Worm (Caenorhabditis elegans) whole organism, mixed stage, embryonic: ENCODE data around the gene M04C3.1.

ENCODE experiments used
- M03D4.4 ChIP-seq: sonication (generic microtip); optimal IDR thresholded peaks from 2 replicates; lab custom pipeline; 2017; ENCODE audit warnings: mild to moderate bottlenecking, missing genetic modification characterization, missing compliant biosample characterization
- bed-3 ChIP-seq: fragments of 200-800 bp; sonication (Bioruptor generic); optimal IDR thresholded peaks from 3 replicates; lab custom pipeline; 2018; ENCODE audit warnings: mild to moderate bottlenecking, missing genetic modification characterization, moderate library complexity, missing compliant biosample characterization
- blmp-1 ChIP-seq: fragments of 150-350 bp; optimal IDR thresholded peaks from 2 replicates; lab custom pipeline; 2014; ENCODE audit warnings: missing biosample characterization, missing genetic modification characterization
- ceh-39 ChIP-seq: fragments of 150-350 bp; optimal IDR thresholded peaks from 2 replicates; lab custom pipeline; 2014; ENCODE audit warnings: missing biosample characterization, missing genetic modification characterization
- ceh-43 ChIP-seq: fragments of 200-800 bp; sonication (Bioruptor generic); optimal IDR thresholded peaks from 2 replicates; lab custom pipeline; 2018; ENCODE audit warnings: mild to moderate bottlenecking, missing genetic modification characterization, moderate library complexity, missing compliant biosample characterization
- ceh-83 ChIP-seq: fragments of 200-800 bp; sonication (Bioruptor generic); optimal IDR thresholded peaks from 2 replicates; lab custom pipeline; 2018; ENCODE audit warnings: mild to moderate bottlenecking, missing genetic modification characterization, missing compliant biosample characterization
- ces-1 ChIP-seq: fragments of 150-350 bp; optimal IDR thresholded peaks from 2 replicates; lab custom pipeline; 2014; ENCODE audit warnings: missing biosample characterization, missing genetic modification reagents, missing genetic modification characterization
- cnd-1 ChIP-seq: fragments of 200-800 bp; sonication (Bioruptor generic); optimal IDR thresholded peaks from 2 replicates; lab custom pipeline; 2018; ENCODE audit warnings: mild to moderate bottlenecking, missing genetic modification characterization, missing compliant biosample characterization
- drap-1 ChIP-seq: fragments of 200-800 bp; sonication (Bioruptor generic); optimal IDR thresholded peaks from 3 replicates; lab custom pipeline; 2018; ENCODE audit warnings: mild to moderate bottlenecking, missing genetic modification characterization, missing compliant biosample characterization
- elt-1 ChIP-seq: sonication (generic microtip); optimal IDR thresholded peaks from 2 replicates; lab custom pipeline; 2017; ENCODE audit warnings: missing genetic modification characterization, mild to moderate bottlenecking, missing compliant biosample characterization, antibody characterized with exemption, moderate library complexity, borderline replicate concordance; ENCODE audit not compliant: insufficient read depth
- elt-3 ChIP-seq: fragments of 150-350 bp; optimal IDR thresholded peaks from 2 replicates; lab custom pipeline; 2014; ENCODE audit warnings: missing biosample characterization, missing genetic modification characterization
- flh-1 ChIP-seq: fragments of 200-800 bp; sonication (Bioruptor generic); optimal IDR thresholded peaks from 2 replicates; lab custom pipeline; 2018; ENCODE audit warnings: mild to moderate bottlenecking, missing genetic modification characterization, moderate library complexity, missing compliant biosample characterization
- hlh-1 ChIP-seq: fragments of 150-350 bp; optimal IDR thresholded peaks from 2 replicates; lab custom pipeline; 2014; ENCODE audit warnings: missing biosample characterization, missing genetic modification reagents, missing genetic modification characterization
- lin-13 ChIP-seq: fragments of 150-350 bp; optimal IDR thresholded peaks from 2 replicates; lab custom pipeline; 2014; ENCODE audit warnings: missing biosample characterization, missing genetic modification characterization
- lin-32 ChIP-seq: fragments of 200-800 bp; sonication (Bioruptor generic); optimal IDR thresholded peaks from 2 replicates; lab custom pipeline; 2018; ENCODE audit warnings: mild to moderate bottlenecking, missing genetic modification characterization, missing compliant biosample characterization
- lsy-2 ChIP-seq: fragments of 150-350 bp; optimal IDR thresholded peaks from 2 replicates; lab custom pipeline; 2014; ENCODE audit warnings: missing biosample characterization, missing genetic modification characterization
- mab-5 ChIP-seq: fragments of 150-350 bp; optimal IDR thresholded peaks from 2 replicates; lab custom pipeline; 2014; ENCODE audit warnings: missing biosample characterization, missing genetic modification characterization
- mep-1 ChIP-seq: fragments of 150-350 bp; optimal IDR thresholded peaks from 2 replicates; lab custom pipeline; 2017; ENCODE audit warnings: missing biosample characterization, missing genetic modification reagents, missing genetic modification characterization, inconsistent platforms
- mls-2 ChIP-seq: sonication (generic microtip); optimal IDR thresholded peaks from 2 replicates; lab custom pipeline; 2016; ENCODE audit warnings: mild to moderate bottlenecking, missing genetic modification characterization, moderate library complexity, missing compliant biosample characterization
- nhr-12 ChIP-seq: fragments of 150-350 bp; optimal IDR thresholded peaks from 2 replicates; lab custom pipeline; 2014; ENCODE audit warnings: missing biosample characterization, missing genetic modification characterization
- nhr-76 ChIP-seq: sonication (generic microtip); optimal IDR thresholded peaks from 2 replicates; lab custom pipeline; 2017; ENCODE audit warnings: missing biosample characterization, missing genetic modification characterization
- pha-4 ChIP-seq: fragments of 150-350 bp; optimal IDR thresholded peaks from 2 replicates; lab custom pipeline; 2018; ENCODE audit warnings: missing biosample characterization, missing genetic modification reagents, missing genetic modification characterization
- sem-2 ChIP-seq: fragments of 200-800 bp; sonication (Bioruptor generic); optimal IDR thresholded peaks from 2 replicates; lab custom pipeline; 2018; ENCODE audit warnings: mild to moderate bottlenecking, missing genetic modification characterization, missing compliant biosample characterization
- snpc-4 ChIP-seq: fragments of 150-350 bp; optimal IDR thresholded peaks from 2 replicates; lab custom pipeline; 2014; ENCODE audit warnings: missing biosample characterization, missing genetic modification characterization
- sptf-1 ChIP-seq: sonication (generic microtip); optimal IDR thresholded peaks from 2 replicates; lab custom pipeline; 2017; ENCODE audit warnings: mild to moderate bottlenecking, missing genetic modification characterization, moderate library complexity, missing compliant biosample characterization
- tbx-8 ChIP-seq: fragments of 200-800 bp; sonication (Bioruptor generic); optimal IDR thresholded peaks from 2 replicates; lab custom pipeline; 2018; ENCODE audit warnings: mild to moderate bottlenecking, missing genetic modification characterization, moderate library complexity, missing compliant biosample characterization
- unc-120 ChIP-seq: sonication (generic microtip); optimal IDR thresholded peaks from 2 replicates; lab custom pipeline; 2017; ENCODE audit warnings: missing genetic modification characterization, missing compliant biosample characterization; ENCODE audit not compliant: poor library complexity, severe bottlenecking
- unc-39 ChIP-seq: fragments of 150-350 bp; optimal IDR thresholded peaks from 2 replicates; lab custom pipeline; 2014; ENCODE audit warnings: missing biosample characterization, missing genetic modification characterization
- unc-62 ChIP-seq: fragments of 150-350 bp; optimal IDR thresholded peaks from 2 replicates; lab custom pipeline; 2014; ENCODE audit warnings: missing biosample characterization, missing genetic modification reagents, missing genetic modification characterization
- zip-8 ChIP-seq: fragments of 150-350 bp; optimal IDR thresholded peaks from 2 replicates; lab custom pipeline; 2014; ENCODE audit warnings: missing biosample characterization, missing genetic modification characterization
- ztf-11 ChIP-seq: fragments of 150-350 bp; optimal IDR thresholded peaks from 2 replicates; lab custom pipeline; 2014; ENCODE audit warnings: missing biosample characterization, missing genetic modification characterization

Gene M04C3.1

DNA sequence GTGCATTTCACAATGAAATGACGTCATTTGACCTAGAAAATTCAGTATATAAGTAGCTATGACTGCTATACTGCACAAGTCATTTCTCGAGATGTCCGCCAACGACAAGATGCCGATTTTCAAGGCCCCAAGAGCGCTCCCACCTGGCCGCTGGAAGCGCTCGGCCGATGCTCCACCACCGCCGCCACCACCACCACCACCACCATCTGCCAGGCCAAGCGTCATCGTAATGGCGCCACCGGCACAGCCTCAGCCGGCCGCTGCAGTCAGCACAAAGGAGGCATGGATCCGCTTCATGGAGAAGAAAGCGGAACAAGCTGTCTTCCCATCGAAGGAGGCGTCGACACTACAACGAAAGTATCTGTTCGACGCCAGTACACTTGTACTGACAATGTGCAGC, 39.9 kb upstream of the M04C3.1 start, which contains the start of gene Y43F8B.28:
Y43F8B.28 (plus strand) TSS at position 59 of the 400 bp plus-strand sequence.
- TF ChIP-seq ces-1 = no peak
- no peak for TF ChIP-seq sptf-1
- TF ChIP-seq ceh-43 = no peak
- TF ChIP-seq sem-2 (GFP tag; lab: Kevin White, UChicago) = no peak
- TF ChIP-seq nhr-76 (tag; lab: Kevin White, UChicago) = no peak
- no peak for TF ChIP-seq hlh-1 (tag; lab: Kevin White, UChicago)
- TF ChIP-seq bed-3 (GFP tag; lab: Kevin White, UChicago) = no peak
- TF ChIP-seq ztf-11 (tag; lab: Kevin White, UChicago) = no peak
- no peak for TF ChIP-seq zip-8 (tag; lab: Kevin White, UChicago)
- TF ChIP-seq unc-120 (tag; lab: Kevin White, UChicago) = no peak
- no peak for TF ChIP-seq ceh-39
- TF ChIP-seq lsy-2 (tag; lab: Kevin White, UChicago) = no peak
- no peak for TF ChIP-seq mep-1 (tag; lab: Kevin White, UChicago)
- no peak for TF ChIP-seq pha-4 (tag; lab: Kevin White, UChicago)
- TF ChIP-seq tbx-8 (GFP tag; lab: Kevin White, UChicago) = no peak
- TF ChIP-seq lin-13 (tag; lab: Kevin White, UChicago) = no peak
- no peak for TF ChIP-seq unc-39
- no peak for TF ChIP-seq lin-32
- TF ChIP-seq, all 35 proteins: peak for 0

DNA sequence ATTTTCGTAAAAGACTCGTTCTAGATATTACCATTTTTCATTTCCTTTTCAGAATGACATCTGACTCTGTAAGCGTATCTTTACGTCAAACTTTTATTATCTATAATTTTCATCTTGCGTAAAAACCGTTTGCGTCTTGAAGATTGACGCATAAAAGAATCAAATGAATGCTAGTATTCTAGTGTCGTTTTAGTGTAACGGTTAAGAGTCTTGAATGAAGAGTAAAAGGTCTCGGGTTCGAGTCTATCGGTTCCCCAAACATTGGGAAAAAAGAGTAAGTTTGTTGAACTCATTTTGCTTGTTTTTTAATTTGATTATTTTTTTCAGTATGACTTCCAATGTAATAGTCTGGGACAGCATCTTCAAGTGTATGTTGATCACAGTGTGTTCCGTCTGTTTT, 39.1 kb upstream of the M04C3.1 start, which contains the start of gene Y43F8B.17:
Y43F8B.17 (plus strand) TSS at position 215 of the 400 bp plus-strand sequence.
- TF ChIP-seq lsy-2 (tag; lab: Kevin White, UChicago) (no peak), pha-4 (tag; lab: Kevin White, UChicago) (no peak), mls-2 (tag; lab: Kevin White, UChicago) (no peak), zip-8 (tag; lab: Kevin White, UChicago) (no peak), elt-3 (tag; lab: Kevin White, UChicago) (no peak), nhr-12 (tag; lab: Kevin White, UChicago) (no peak), blmp-1 (no peak), flh-1 (GFP tag; lab: Kevin White, UChicago) (no peak), sptf-1 (no peak), mab-5 (no peak), unc-120 (tag; lab: Kevin White, UChicago) (no peak)

DNA sequence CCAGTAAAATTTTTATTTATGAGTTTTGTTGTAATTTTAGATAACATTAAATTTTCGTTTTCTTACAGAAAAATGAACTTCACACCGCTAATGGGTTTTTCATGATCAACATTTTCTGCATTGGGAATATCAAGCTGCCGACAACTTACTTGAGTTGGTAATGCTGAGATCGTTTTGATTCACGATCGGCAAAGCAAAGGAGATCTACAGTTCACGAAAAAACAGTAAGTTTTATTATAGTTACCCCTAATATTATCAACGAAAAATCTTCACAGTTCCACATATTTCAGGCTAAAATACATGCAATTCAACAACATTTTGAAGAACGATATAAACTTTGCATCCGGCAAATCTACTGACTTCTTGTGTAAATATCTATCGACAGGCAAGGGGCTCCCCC, 37.1 kb upstream of the M04C3.1 start, which contains the start of gene Y43F8B.22:
Y43F8B.22 (plus strand) TSS at position 301 of the 400 bp plus-strand sequence.
- no peak for TF ChIP-seq unc-120 (tag; lab: Kevin White, UChicago)
- TF ChIP-seq unc-62 = no peak
- no peak for TF ChIP-seq snpc-4 (tag; lab: Kevin White, UChicago)
- no peak for TF ChIP-seq tbx-8 (GFP tag; lab: Kevin White, UChicago)
- no peak for TF ChIP-seq bed-3 (GFP tag; lab: Kevin White, UChicago)
- TF ChIP-seq lin-32 = no peak
- no peak for TF ChIP-seq M03D4.4 (tag; lab: Kevin White, UChicago)
- TF ChIP-seq ztf-11 (tag; lab: Kevin White, UChicago) = no peak
- TF ChIP-seq mep-1 (tag; lab: Kevin White, UChicago) = no peak
- no peak for TF ChIP-seq lin-13 (tag; lab: Kevin White, UChicago)
- no peak for TF ChIP-seq nhr-12 (tag; lab: Kevin White, UChicago)
- no peak for TF ChIP-seq lsy-2 (tag; lab: Kevin White, UChicago)
- no peak for TF ChIP-seq sem-2 (GFP tag; lab: Kevin White, UChicago)
- TF ChIP-seq, all 35 proteins: peak for 0

DNA sequence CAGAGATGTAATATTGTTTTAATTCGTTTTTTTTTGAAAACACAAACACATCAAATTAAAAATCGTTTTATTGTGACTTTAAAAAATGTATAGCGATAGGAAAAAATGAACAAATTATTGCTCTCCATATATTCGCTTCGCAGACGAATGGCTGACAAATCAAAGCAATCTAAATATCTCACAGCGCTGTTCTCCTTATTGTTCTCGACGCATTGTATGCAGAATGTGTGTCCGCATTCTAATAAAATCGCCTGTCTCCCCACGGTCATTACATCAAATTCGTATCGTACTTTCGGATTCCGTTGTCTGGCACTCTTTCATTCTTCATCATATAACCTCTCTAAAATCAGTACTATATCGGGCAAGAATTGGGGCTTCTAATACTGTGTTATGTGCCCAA, 32.4 kb upstream of the M04C3.1 start, which contains the start of gene Y43F8B.9:
Y43F8B.9 (plus strand) TSS at position 301 of the 400 bp plus-strand sequence.
- no peak for TF ChIP-seq ceh-83 (GFP tag; lab: Kevin White, UChicago)
- TF ChIP-seq mab-5 = no peak
- TF ChIP-seq drap-1 = no peak
- TF ChIP-seq elt-1 (tag; lab: Kevin White, UChicago) = no peak
- TF ChIP-seq unc-120 (tag; lab: Kevin White, UChicago) = no peak
- no peak for TF ChIP-seq cnd-1 (tag; lab: Kevin White, UChicago)
- no peak for TF ChIP-seq ceh-39
- no peak for TF ChIP-seq snpc-4 (tag; lab: Kevin White, UChicago)
- no peak for TF ChIP-seq blmp-1
- TF ChIP-seq lin-32 = no peak
